Worm (Caenorhabditis elegans): ENCODE data around the gene fut-3.

The fut-3 gene

DNA sequence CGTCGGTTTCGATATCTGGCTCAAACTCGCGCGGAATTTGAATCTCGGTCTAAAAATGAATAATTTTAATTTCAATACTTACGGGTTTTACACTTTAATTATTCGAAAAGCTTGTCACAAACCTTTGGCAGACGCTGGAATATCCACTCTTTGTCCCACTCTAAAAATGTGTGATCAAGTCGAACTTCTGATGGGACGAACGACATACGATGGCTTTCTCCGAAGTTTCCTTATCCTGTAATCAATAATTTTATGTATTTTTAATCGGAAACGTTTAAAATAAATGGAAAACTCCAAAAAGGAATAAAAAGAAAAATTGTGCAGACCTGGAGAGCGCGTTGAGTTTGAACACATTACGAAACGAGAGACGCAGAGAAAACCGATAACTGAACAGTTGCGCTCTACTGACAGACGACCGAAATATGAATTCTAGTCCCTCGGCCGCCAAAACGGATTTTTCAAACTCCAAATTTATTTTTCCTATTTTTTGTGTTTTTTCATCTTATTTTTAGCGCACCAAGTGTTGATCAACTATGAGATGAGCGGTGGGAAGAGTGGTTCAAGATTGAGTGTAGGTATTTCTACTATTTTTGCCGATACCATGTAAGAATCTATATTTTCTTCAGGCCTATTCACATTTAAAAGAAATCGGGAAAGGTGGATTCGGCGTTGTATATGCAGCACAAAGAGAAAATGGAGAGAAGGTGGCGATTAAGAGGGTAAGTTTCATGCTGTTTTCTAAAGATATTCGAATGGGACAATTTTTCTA lies 10.2 kb downstream of the fut-3 start, which contains the start of the genes sam-4, F59E12.17 and zyg-1:
Gene sam-4 (minus strand): TSS at position 51 of the 769 bp plus-strand sequence.
Gene F59E12.17 (minus strand): TSS at position 235 of the 769 bp plus-strand sequence.
Gene zyg-1 (plus strand): TSS at position 513 of the 769 bp plus-strand sequence.
- no peak for TF ChIP-seq fkh-10 (GFP tag; optimal IDR thresholded peaks at IDR 0.05)
- TF ChIP-seq ceh-45 (GFP tag; IDR thresholded peaks at IDR 0.05), result no peak
- TF ChIP-seq hlh-6 (tag; optimal IDR thresholded peaks at IDR 0.05), result no peak
- TF ChIP-seq lin-11 (tag; optimal IDR thresholded peaks at IDR 0.05), result no peak
- no peak for TF ChIP-seq mec-3 (tag; optimal IDR thresholded peaks at IDR 0.05; ENCODE audit: borderline replicate concordance)
- TF ChIP-seq elt-4 (tag; optimal IDR thresholded peaks at IDR 0.05), result no peak
- TF ChIP-seq ceh-14 (tag; optimal IDR thresholded peaks at IDR 0.05), result peak; percentile 29
- TF ChIP-seq ztf-16 (tag; optimal IDR thresholded peaks at IDR 0.05), result no peak
- TF ChIP-seq ceh-30 (tag; optimal IDR thresholded peaks at IDR 0.05), result no peak
- no peak for TF ChIP-seq dmd-4 (tag; optimal IDR thresholded peaks at IDR 0.05; ENCODE audit: borderline replicate concordance)
- TF ChIP-seq fkh-6 (tag; optimal IDR thresholded peaks at IDR 0.05), result no peak
- no peak for TF ChIP-seq pros-1 (tag; optimal IDR thresholded peaks at IDR 0.05)
- no peak for TF ChIP-seq che-1 (tag; optimal IDR thresholded peaks at IDR 0.05)
- peak; percentile 20 for TF ChIP-seq zip-5 (tag; optimal IDR thresholded peaks at IDR 0.05)
- no peak for TF ChIP-seq pha-2 (tag; optimal IDR thresholded peaks at IDR 0.05)
- TF ChIP-seq pag-3 (tag; optimal IDR thresholded peaks at IDR 0.05; ENCODE audit: borderline replicate concordance), result no peak
- no peak for TF ChIP-seq sdc-2 (tag; optimal IDR thresholded peaks at IDR 0.05)
- TF ChIP-seq rnt-1 (tag; optimal IDR thresholded peaks at IDR 0.05), result peak; percentile 72
- no peak for TF ChIP-seq gmeb-2 (tag; optimal IDR thresholded peaks at IDR 0.05)
- TF ChIP-seq odd-2 (tag; optimal IDR thresholded peaks at IDR 0.05), result no peak
- TF ChIP-seq K09A11.1 (tag; optimal IDR thresholded peaks at IDR 0.05; ENCODE audit: insufficient read depth), result no peak
- TF ChIP-seq dve-1 (tag; optimal IDR thresholded peaks at IDR 0.05), result no peak
- no peak for TF ChIP-seq hlh-30 (tag; optimal IDR thresholded peaks at IDR 0.05; ENCODE audit: insufficient read depth)
- no peak for TF ChIP-seq pax-1 (tag; optimal IDR thresholded peaks at IDR 0.05)
- no peak for TF ChIP-seq T23F11.4 (GFP tag; optimal IDR thresholded peaks at IDR 0.05)
- TF ChIP-seq sox-4 (tag; optimal IDR thresholded peaks at IDR 0.05), result no peak
- no peak for TF ChIP-seq pqm-1 (tag; optimal IDR thresholded peaks at IDR 0.05)
- TF ChIP-seq K02D7.2 (tag; optimal IDR thresholded peaks at IDR 0.05), result no peak
- peak; percentile 28 for TF ChIP-seq ceh-48 (tag; optimal IDR thresholded peaks at IDR 0.05)
- no peak for TF ChIP-seq madf-2 (tag; optimal IDR thresholded peaks at IDR 0.05)
- no peak for TF ChIP-seq ahr-1 (tag; optimal IDR thresholded peaks at IDR 0.05)
- TF ChIP-seq nfya-1 (tag; optimal IDR thresholded peaks at IDR 0.05), result peak; percentile 54
- TF ChIP-seq ceh-6 (GFP tag; optimal IDR thresholded peaks at IDR 0.05), result no peak
- TF ChIP-seq unc-86 (tag; optimal IDR thresholded peaks at IDR 0.05), result no peak
- no peak for TF ChIP-seq hlh-15 (tag; optimal IDR thresholded peaks at IDR 0.05)
- peak; percentile 70 for TF ChIP-seq tbx-2 (tag; optimal IDR thresholded peaks at IDR 0.05)
- TF ChIP-seq unc-42 (tag; optimal IDR thresholded peaks at IDR 0.05), result no peak
- no peak for TF ChIP-seq elt-2 (tag; optimal IDR thresholded peaks at IDR 0.05)
- TF ChIP-seq ceh-34 (tag; optimal IDR thresholded peaks at IDR 0.05), result no peak
- TF ChIP-seq lim-6 (tag; optimal IDR thresholded peaks at IDR 0.05), result no peak
- TF ChIP-seq hlh-8 (tag; optimal IDR thresholded peaks at IDR 0.05), result no peak
- no peak for TF ChIP-seq unc-3 (GFP tag; conservative IDR thresholded peaks at IDR 0.05)
- no peak for TF ChIP-seq unc-3 (tag; optimal IDR thresholded peaks at IDR 0.05)
- no peak for TF ChIP-seq eyg-1 (tag; optimal IDR thresholded peaks at IDR 0.05)
- TF ChIP-seq ceh-22 (tag; optimal IDR thresholded peaks at IDR 0.05), result no peak
- TF ChIP-seq ceh-9 (tag; optimal IDR thresholded peaks at IDR 0.05), result no peak
- TF ChIP-seq nhr-11 (tag; optimal IDR thresholded peaks at IDR 0.05), result no peak
- TF ChIP-seq pha-4 (tag; optimal IDR thresholded peaks at IDR 0.05), result no peak
- TF ChIP-seq fax-1 (tag; optimal IDR thresholded peaks at IDR 0.05), result no peak
- TF ChIP-seq npax-4 (tag; optimal IDR thresholded peaks at IDR 0.05), result no peak
- no peak for TF ChIP-seq ama-1 (optimal IDR thresholded peaks at IDR 0.05)
- peak; percentile 78 for TF ChIP-seq ceh-2 (tag; optimal IDR thresholded peaks at IDR 0.05)
- no peak for TF ChIP-seq C38D4.7 (GFP tag; optimal IDR thresholded peaks at IDR 0.05)

Measured in whole organism, late embryonic.